Fruit fly (Drosophila melanogaster) whole organism, prepupa: ENCODE results near the gene CheB38a.

ENCODE experiments used
- CG6792 ChIP-seq: fragments of 200-800 bp; sonication (Bioruptor generic); optimal IDR thresholded peaks from 3 replicates; lab custom pipeline; 2016; ENCODE audit warnings: missing biosample characterization, missing genetic modification characterization
- CG6854 ChIP-seq: fragments of 200-800 bp; sonication (Bioruptor generic); optimal IDR thresholded peaks from 2 replicates; lab custom pipeline; 2017; ENCODE audit warnings: missing biosample characterization, mild to moderate bottlenecking, missing genetic modification characterization
- Hr38 ChIP-seq: sonication (Bioruptor generic); optimal IDR thresholded peaks from 2 replicates; lab custom pipeline; 2016; ENCODE audit warnings: missing biosample characterization, missing genetic modification characterization
- Sox102F ChIP-seq: fragments of 200-800 bp; sonication (Bioruptor generic); optimal IDR thresholded peaks from 2 replicates; lab custom pipeline; 2016; ENCODE audit warnings: missing biosample characterization, mild to moderate bottlenecking, missing genetic modification characterization
- acj6 ChIP-seq: fragments of 200-800 bp; sonication (Bioruptor generic); optimal IDR thresholded peaks from 3 replicates; lab custom pipeline; 2016; ENCODE audit warnings: missing biosample characterization, missing genetic modification characterization

DNA sequence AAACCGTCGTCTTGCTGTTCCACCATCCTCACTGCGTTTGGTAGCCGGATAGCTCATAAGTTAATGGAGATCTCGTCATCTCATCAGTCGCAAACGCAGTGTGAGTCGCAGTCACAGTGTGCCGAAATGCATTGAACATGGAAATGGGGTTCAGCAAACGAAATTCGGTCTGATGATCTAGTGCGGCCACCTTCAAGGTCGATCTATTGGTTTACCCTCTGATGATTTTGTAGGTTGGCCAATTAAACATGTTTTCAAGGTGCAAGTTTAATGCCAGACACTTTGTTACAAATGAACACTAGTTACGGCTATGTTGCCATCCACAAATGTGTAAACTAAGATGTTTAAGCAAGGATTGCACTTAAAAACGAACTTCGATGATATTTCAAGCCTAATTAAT, 15.5 kb downstream of the CheB38a start:
- TF ChIP-seq acj6 (GFP tag; lab: Kevin White, UChicago) (no peak), CG6854 (no peak), CG6792 (no peak), Sox102F (GFP tag; lab: Kevin White, UChicago) (no peak), Hr38 (GFP tag; lab: Kevin White, UChicago) (no peak)
